Fruit fly (Drosophila melanogaster) whole organism, embryonic: ENCODE measurements around the gene Srr.

Experiments used
- B-H1 ChIP-seq: fragments of 200-800 bp; sonication (Bioruptor generic); IDR thresholded peaks from 3 replicates; pipeline ENCODE4 v1.3.6; 2022; ENCODE audit warnings: missing biosample characterization, missing genetic modification characterization
- Bgb ChIP-seq: fragments of 200-800 bp; sonication (Bioruptor generic); IDR thresholded peaks from 2 replicates; pipeline ENCODE4 v1.3.6; 2022; ENCODE audit warnings: missing biosample characterization, missing genetic modification characterization; ENCODE audit not compliant: partially characterized antibody
- CG10321 ChIP-seq: fragments of 200-800 bp; sonication (Bioruptor generic); IDR thresholded peaks from 2 replicates; pipeline ENCODE4 v1.3.6; 2022; ENCODE audit warnings: missing biosample characterization, missing genetic modification characterization
- CG11695 ChIP-seq: fragments of 200-800 bp; sonication (Bioruptor generic); IDR thresholded peaks from 3 replicates; pipeline ENCODE4 v1.3.6; 2022; ENCODE audit warnings: missing biosample characterization, missing genetic modification characterization
- CG15479 ChIP-seq: fragments of 200-800 bp; sonication (Bioruptor generic); optimal IDR thresholded peaks from 3 replicates; lab custom pipeline; 2019; ENCODE audit warnings: missing biosample characterization, mild to moderate bottlenecking, missing genetic modification characterization, moderate library complexity
- CG15601 ChIP-seq: fragments of 200-800 bp; sonication (Bioruptor generic); optimal IDR thresholded peaks from 3 replicates; lab custom pipeline; 2019; ENCODE audit warnings: missing biosample characterization, mild to moderate bottlenecking, missing genetic modification characterization, moderate library complexity
- CG2199 ChIP-seq: fragments of 200-800 bp; sonication (Bioruptor generic); IDR thresholded peaks from 3 replicates; pipeline ENCODE4 v1.3.6; 2022; ENCODE audit warnings: missing biosample characterization, missing genetic modification characterization
- CG32767 ChIP-seq: fragments of 200-800 bp; sonication (Bioruptor generic); IDR thresholded peaks from 2 replicates; pipeline ENCODE4 v1.3.6; 2022; ENCODE audit warnings: missing biosample characterization, missing genetic modification characterization
- CG33213 ChIP-seq: fragments of 200-800 bp; sonication (Bioruptor generic); optimal IDR thresholded peaks from 3 replicates; lab custom pipeline; 2016; ENCODE audit warnings: missing biosample characterization, missing genetic modification characterization
- CG34422 ChIP-seq: fragments of 200-800 bp; sonication (Bioruptor generic); IDR thresholded peaks from 3 replicates; pipeline ENCODE4 v1.3.6; 2022; ENCODE audit warnings: missing biosample characterization, missing genetic modification characterization
- CG4360 ChIP-seq: fragments of 200-800 bp; sonication (Bioruptor generic); IDR thresholded peaks from 2 replicates; pipeline ENCODE4 v1.3.6; 2022; ENCODE audit warnings: missing biosample characterization, missing genetic modification characterization
- CG43689 ChIP-seq: fragments of 200-800 bp; sonication (Bioruptor generic); IDR thresholded peaks from 2 replicates; pipeline ENCODE4 v1.3.6; 2022; ENCODE audit warnings: missing biosample characterization, missing genetic modification characterization
- CG8765 ChIP-seq: fragments of 200-800 bp; sonication (Bioruptor generic); IDR thresholded peaks from 2 replicates; pipeline ENCODE4 v1.3.6; 2022; ENCODE audit warnings: missing biosample characterization, missing genetic modification characterization
- D19A ChIP-seq: fragments of 200-800 bp; optimal IDR thresholded peaks from 3 replicates; lab custom pipeline; 2019; ENCODE audit warnings: missing biosample characterization, mild to moderate bottlenecking, missing genetic modification characterization, moderate library complexity
- Dek ChIP-seq: fragments of 200-800 bp; sonication (Bioruptor generic); optimal IDR thresholded peaks from 3 replicates; lab custom pipeline; 2019; ENCODE audit warnings: missing biosample characterization, mild to moderate bottlenecking, missing genetic modification characterization, moderate library complexity
- Dll ChIP-seq: fragments of 200-800 bp; sonication (Bioruptor generic); IDR thresholded peaks from 4 replicates; pipeline ENCODE4 v1.3.6; 2022; ENCODE audit warnings: missing biosample characterization, missing genetic modification characterization; ENCODE audit not compliant: partially characterized antibody
- E2f2 ChIP-seq: fragments of 200-800 bp; sonication (Bioruptor generic); IDR thresholded peaks from 2 replicates; pipeline ENCODE4 v1.3.6; 2022; ENCODE audit warnings: missing biosample characterization, missing genetic modification characterization
- Gug ChIP-seq: fragments of 200-800 bp; sonication (Bioruptor generic); IDR thresholded peaks from 4 replicates; pipeline ENCODE4 v1.3.6; 2022; ENCODE audit warnings: missing biosample characterization, missing genetic modification characterization
- HLH4C ChIP-seq: fragments of 200-800 bp; sonication (Bioruptor generic); IDR thresholded peaks from 3 replicates; pipeline ENCODE4 v1.3.6; 2022; ENCODE audit warnings: missing biosample characterization, missing genetic modification characterization; ENCODE audit not compliant: partially characterized antibody
- Med ChIP-seq: fragments of 200-800 bp; sonication (Bioruptor generic); peaks from one replicate; lab custom pipeline; 2016; ENCODE audit warnings: missing biosample characterization, missing genetic modification characterization, mild to moderate bottlenecking, inconsistent platforms, moderate library complexity
- NFAT ChIP-seq: fragments of 200-800 bp; sonication (Bioruptor generic); IDR thresholded peaks from 2 replicates; pipeline ENCODE4 v1.3.6; 2022; ENCODE audit warnings: missing biosample characterization, missing genetic modification characterization
- Rfx ChIP-seq: fragments of 200-800 bp; sonication (Bioruptor generic); IDR thresholded peaks from 2 replicates; pipeline ENCODE4 v1.3.6; 2022; ENCODE audit warnings: missing biosample characterization, missing genetic modification characterization
- Sin3A ChIP-seq: fragments of >200 bp; optimal IDR thresholded peaks from 2 replicates; lab custom pipeline; 2018
- bbx ChIP-seq: fragments of 200-800 bp; sonication (Bioruptor generic); IDR thresholded peaks from 2 replicates; pipeline ENCODE4 v1.3.6; 2022; ENCODE audit warnings: missing biosample characterization, missing genetic modification characterization; ENCODE audit not compliant: partially characterized antibody
- cad ChIP-seq: fragments of >200 bp; optimal IDR thresholded peaks from 2 replicates; lab custom pipeline; 2017; ENCODE audit warnings: missing biosample characterization, missing genetic modification characterization
- dmrt11E ChIP-seq: fragments of 200-800 bp; sonication (Bioruptor generic); optimal IDR thresholded peaks from 3 replicates; lab custom pipeline; 2018; ENCODE audit warnings: missing biosample characterization, mild to moderate bottlenecking, missing genetic modification characterization, moderate library complexity
- dysf ChIP-seq: fragments of 200-800 bp; sonication (Bioruptor generic); IDR thresholded peaks from 3 replicates; pipeline ENCODE4 v1.3.6; 2022; ENCODE audit warnings: missing biosample characterization, missing genetic modification characterization
- fd64A ChIP-seq: fragments of 200-800 bp; sonication (Bioruptor generic); optimal IDR thresholded peaks from 3 replicates; lab custom pipeline; 2018; ENCODE audit warnings: missing biosample characterization, mild to moderate bottlenecking, missing genetic modification characterization
- fd96Cb ChIP-seq: fragments of 200-800 bp; sonication (Bioruptor generic); optimal IDR thresholded peaks from 2 replicates; lab custom pipeline; 2018; ENCODE audit warnings: missing biosample characterization, mild to moderate bottlenecking, missing genetic modification characterization, moderate library complexity
- hbn ChIP-seq: fragments of 200-800 bp; sonication (Bioruptor generic); IDR thresholded peaks from 2 replicates; pipeline ENCODE4 v1.3.6; 2022; ENCODE audit warnings: missing biosample characterization, missing genetic modification characterization; ENCODE audit not compliant: partially characterized antibody
- nmo ChIP-seq: fragments of 200-800 bp; sonication (Bioruptor generic); optimal IDR thresholded peaks from 2 replicates; lab custom pipeline; 2018; ENCODE audit warnings: missing biosample characterization, mild to moderate bottlenecking, missing genetic modification characterization, moderate library complexity
- odd ChIP-seq: fragments of 200-800 bp; sonication (Bioruptor generic); optimal IDR thresholded peaks from 2 replicates; lab custom pipeline; 2017; ENCODE audit warnings: missing biosample characterization, mild to moderate bottlenecking, missing genetic modification characterization
- prd ChIP-seq, 3 experiments: fragments of >200 bp in 2 of 3; fragments of 200-800 bp in 1 of 3; sonication (Bioruptor generic) in 1 of 3; optimal IDR thresholded peaks in 2 of 3; IDR thresholded peaks in 1 of 3; 2 replicates in 2 of 3; 3 replicates in 1 of 3; pipeline versions ENCODE4 v1.3.6 to Lab custom; 2017 to 2022; ENCODE audit warnings: missing biosample characterization in 1 of 3, missing genetic modification characterization in 1 of 3
- scrt ChIP-seq: fragments of 200-800 bp; sonication (Bioruptor generic); optimal IDR thresholded peaks from 2 replicates; lab custom pipeline; 2018; ENCODE audit warnings: missing biosample characterization, mild to moderate bottlenecking, missing genetic modification characterization, moderate library complexity
- sens ChIP-seq: fragments of 200-800 bp; sonication (Bioruptor generic); peaks from one replicate; lab custom pipeline; 2016; ENCODE audit warnings: missing biosample characterization, missing genetic modification characterization
- shn ChIP-seq: fragments of 200-800 bp; sonication (Bioruptor generic); optimal IDR thresholded peaks from 3 replicates; lab custom pipeline; 2016; ENCODE audit warnings: missing biosample characterization, missing genetic modification characterization
- sisA ChIP-seq: fragments of 200-800 bp; sonication (Bioruptor generic); IDR thresholded peaks from 2 replicates; pipeline ENCODE4 v1.3.6; 2022; ENCODE audit warnings: missing biosample characterization, missing genetic modification characterization
- slp2 ChIP-seq: fragments of 200-800 bp; sonication (Bioruptor generic); optimal IDR thresholded peaks from 2 replicates; lab custom pipeline; 2016; ENCODE audit warnings: missing biosample characterization, missing genetic modification characterization
- tll ChIP-seq, 2 experiments: fragments of 200-800 bp in 1 of 2; fragments of >200 bp in 1 of 2; sonication (Bioruptor generic) in 1 of 2; optimal IDR thresholded peaks; 2 replicates each; lab custom pipeline; 2017 to 2019; ENCODE audit warnings: missing biosample characterization in 2 of 2, missing genetic modification characterization in 2 of 2, mild to moderate bottlenecking in 1 of 2, moderate library complexity in 1 of 2
- unpg ChIP-seq: fragments of 200-800 bp; sonication (Bioruptor generic); optimal IDR thresholded peaks from 3 replicates; lab custom pipeline; 2018; ENCODE audit warnings: missing biosample characterization, mild to moderate bottlenecking, missing genetic modification characterization, moderate library complexity
- vnd ChIP-seq: fragments of 200-800 bp; sonication (Bioruptor generic); IDR thresholded peaks from 3 replicates; pipeline ENCODE4 v1.3.6; 2022; ENCODE audit warnings: missing biosample characterization, missing genetic modification characterization; ENCODE audit not compliant: partially characterized antibody
- z ChIP-seq: fragments of 200-800 bp; sonication (Bioruptor generic); IDR thresholded peaks from 3 replicates; pipeline ENCODE4 v1.3.6; 2022; ENCODE audit warnings: missing biosample characterization, missing genetic modification characterization
- zen ChIP-seq: fragments of 200-800 bp; sonication (Bioruptor generic); optimal IDR thresholded peaks from 3 replicates; lab custom pipeline; 2018; ENCODE audit warnings: missing biosample characterization, mild to moderate bottlenecking, missing genetic modification characterization, moderate library complexity

Gene Srr

dm6 chr3R:9394385-9395042, 29.3 kb downstream of the Srr start, which contains the start of gene FER (continued):
- peak; percentile 22 for TF ChIP-seq shn
- peak; percentile 24 for TF ChIP-seq Dek
- peak; percentile 68 for TF ChIP-seq NFAT (GFP tag; lab: Robert Waterston, UW)

- peak; percentile 69 for TF ChIP-seq Med
- TF ChIP-seq slp2 (GFP tag; lab: Kevin White, UChicago) = no peak
- no peak for TF ChIP-seq dysf (GFP tag; lab: Robert Waterston, UW)
- no peak for TF ChIP-seq Sin3A (lab: Kevin White, UChicago)
- TF ChIP-seq scrt = peak; percentile 53
- TF ChIP-seq D19A (tag; lab: Kevin White, UChicago) = peak; percentile 11
- TF ChIP-seq CG2199 = peak; percentile 57; the same call in 1 of the 3 replicates
- TF ChIP-seq bbx (GFP tag; lab: Robert Waterston, UW) = no peak
- 0 out of 3 replicates have a peak, but pooled peaks have one; percentile 17 for TF ChIP-seq CG34422 (GFP tag; lab: Robert Waterston, UW)
- no peak for TF ChIP-seq HLH4C (GFP tag; lab: Robert Waterston, UW)
- TF ChIP-seq prd (optimal IDR thresholded peaks at IDR 0.05; lab: Kevin White, UChicago) = no peak
- 0 out of 3 replicates have a peak, but pooled peaks have one; percentile 7 for TF ChIP-seq prd (GFP tag; IDR thresholded peaks at IDR 0.05; lab: Robert Waterston, UW)
- no peak for TF ChIP-seq CG10321 (GFP tag; lab: Robert Waterston, UW)
- TF ChIP-seq unpg = no peak
- TF ChIP-seq CG32767 = no peak
- TF ChIP-seq sens (GFP tag; lab: Kevin White, UChicago) = peak; percentile 48
- 0 out of 2 replicates have a peak, but pooled peaks have one; percentile 11 for TF ChIP-seq CG4360 (GFP tag; lab: Robert Waterston, UW)
- 0 out of 2 replicates have a peak, but pooled peaks have one; percentile 6 for TF ChIP-seq CG43689 (GFP tag; lab: Robert Waterston, UW)
- TF ChIP-seq CG8765 (GFP tag; lab: Robert Waterston, UW) = no peak
- TF ChIP-seq, all 482 proteins: peak for 9
Observed at dm6 chr3R:9395998-9396397, 30.8 kb downstream of the Srr start.

- no peak for TF ChIP-seq z (GFP tag; lab: Robert Waterston, UW)
- no peak for TF ChIP-seq CG11695 (GFP tag; lab: Robert Waterston, UW)
- no peak for TF ChIP-seq sisA (GFP tag; lab: Robert Waterston, UW)
- TF ChIP-seq dmrt11E = no peak
Observed at dm6 chr3R:9397890-9398289, 32.7 kb downstream of the Srr start, which contains the start of gene Or85f. Gene Or85f (plus strand): TSS chr3R:9398190.

dm6 chr3R:9399074-9399473, 33.9 kb downstream of the Srr start:
- TF ChIP-seq zen (tag; lab: Kevin White, UChicago) = peak; percentile 58
- peak; percentile 43 for TF ChIP-seq cad (GFP tag; lab: Kevin White, UChicago)
- peak; percentile 5 for TF ChIP-seq CG15479 (GFP tag; lab: Kevin White, UChicago)
- TF ChIP-seq Dll (GFP tag; lab: Robert Waterston, UW) = no peak
- peak in 1 of 2 experiments; percentile 67 for TF ChIP-seq tll (GFP tag; optimal IDR thresholded peaks at IDR 0.05; lab: Kevin White, UChicago)

- TF ChIP-seq fd96Cb (tag; lab: Kevin White, UChicago) (peak; percentile 72), Gug (GFP tag; lab: Robert Waterston, UW) (peak; percentile 67; the same call in 3 of the 4 replicates), vnd (no peak), B-H1 (GFP tag; lab: Robert Waterston, UW) (peak; percentile 79; the same call in 2 of the 3 replicates), NFAT (GFP tag; lab: Robert Waterston, UW) (peak; percentile 89), odd (peak; percentile 65), Rfx (peak; percentile 88), fd64A (GFP tag; lab: Kevin White, UChicago) (no peak), CG15601 (peak; percentile 71), Bgb (GFP tag; lab: Robert Waterston, UW) (no peak), E2f2 (GFP tag; lab: Robert Waterston, UW) (peak; percentile 54), CG33213 (peak; percentile 24), hbn (GFP tag; lab: Robert Waterston, UW) (no peak), slp2 (GFP tag; lab: Kevin White, UChicago) (peak; percentile 17), Sin3A (lab: Kevin White, UChicago) (no peak), nmo (GFP tag; lab: Kevin White, UChicago) (peak; percentile 79)
Observed at dm6 chr3R:9399951-9400392, 34.8 kb downstream of the Srr start, which contains the start of gene CG34117. Gene CG34117 (minus strand): TSS chr3R:9400053.
